Worm (Caenorhabditis elegans) whole organism, L4/young adult: ENCODE measurements around the gene T25B9.5.

ENCODE experiments used
- W03F9.2 ChIP-seq: fragments of 150-350 bp; optimal IDR thresholded peaks from 2 replicates; lab custom pipeline; 2014; ENCODE audit warnings: missing biosample characterization, missing genetic modification characterization
- dao-5 ChIP-seq: sonication (generic microtip); optimal IDR thresholded peaks from 2 replicates; lab custom pipeline; 2016; ENCODE audit warnings: missing genotype, missing genetic modification characterization, moderate library complexity, missing compliant biosample characterization
- him-1 ChIP-seq: sonication (generic microtip); optimal IDR thresholded peaks from 2 replicates; lab custom pipeline; 2016; ENCODE audit warnings: missing genotype, missing genetic modification reagents, missing genetic modification characterization, missing compliant biosample characterization

The T25B9.5 gene

ce11 chrIV:10754685-10755084 is at the start of gene T25B9.5:
T25B9.5 (minus strand) TSS chrIV:10754785.
- TF ChIP-seq W03F9.2 (tag; lab: Kevin White, UChicago) (no peak), dao-5 (tag; lab: Kevin White, UChicago) (no peak), him-1 (tag; lab: Kevin White, UChicago) (no peak)

ce11 chrIV:10803973-10804372 is 49.4 kb upstream of the T25B9.5 start:
- no peak for TF ChIP-seq dao-5 (tag; lab: Kevin White, UChicago)
- TF ChIP-seq W03F9.2 (tag; lab: Kevin White, UChicago), result no peak
- no peak for TF ChIP-seq him-1 (tag; lab: Kevin White, UChicago)

ce11 chrIV:10799354-10799753 is 44.8 kb upstream of the T25B9.5 start, which contains the start of gene zipt-2.1:
zipt-2.1 (plus strand) TSS chrIV:10799654.
- TF ChIP-seq dao-5 (tag; lab: Kevin White, UChicago), result no peak
- no peak for TF ChIP-seq him-1 (tag; lab: Kevin White, UChicago)

ce11 chrIV:10798604-10799003 is 44.0 kb upstream of the T25B9.5 start:
- TF ChIP-seq him-1 (tag; lab: Kevin White, UChicago) (no peak), dao-5 (tag; lab: Kevin White, UChicago) (no peak), W03F9.2 (tag; lab: Kevin White, UChicago) (no peak)

ce11 chrIV:10796707-10797106 is 42.1 kb upstream of the T25B9.5 start:
- TF ChIP-seq him-1 (tag; lab: Kevin White, UChicago) (no peak), dao-5 (tag; lab: Kevin White, UChicago) (no peak), W03F9.2 (tag; lab: Kevin White, UChicago) (no peak)

ce11 chrIV:10795678-10796077 is 41.1 kb upstream of the T25B9.5 start:
- TF ChIP-seq W03F9.2 (tag; lab: Kevin White, UChicago) (no peak), dao-5 (tag; lab: Kevin White, UChicago) (no peak)

- TF ChIP-seq him-1 (tag; lab: Kevin White, UChicago), result no peak
- no peak for TF ChIP-seq W03F9.2 (tag; lab: Kevin White, UChicago)
- TF ChIP-seq dao-5 (tag; lab: Kevin White, UChicago), result no peak
Observed at ce11 chrIV:10790353-10790752, 35.8 kb upstream of the T25B9.5 start, which contains the start of gene pept-2. pept-2 (plus strand) TSS chrIV:10790653.

ce11 chrIV:10786731-10787130 is 32.1 kb upstream of the T25B9.5 start, which contains the start of gene srd-7:
srd-7 (minus strand) TSS chrIV:10786831.
- no peak for TF ChIP-seq dao-5 (tag; lab: Kevin White, UChicago)
- no peak for TF ChIP-seq him-1 (tag; lab: Kevin White, UChicago)
- TF ChIP-seq W03F9.2 (tag; lab: Kevin White, UChicago), result no peak

ce11 chrIV:10784085-10784484 is 29.5 kb upstream of the T25B9.5 start:
- TF ChIP-seq dao-5 (tag; lab: Kevin White, UChicago) (no peak), W03F9.2 (tag; lab: Kevin White, UChicago) (no peak), him-1 (tag; lab: Kevin White, UChicago) (no peak)

ce11 chrIV:10782014-10782413 is 27.4 kb upstream of the T25B9.5 start:
- TF ChIP-seq dao-5 (tag; lab: Kevin White, UChicago) (no peak), W03F9.2 (tag; lab: Kevin White, UChicago) (no peak), him-1 (tag; lab: Kevin White, UChicago) (no peak)

ce11 chrIV:10781346-10781745 is 26.8 kb upstream of the T25B9.5 start:
- TF ChIP-seq dao-5 (tag; lab: Kevin White, UChicago), result no peak
- no peak for TF ChIP-seq W03F9.2 (tag; lab: Kevin White, UChicago)
- TF ChIP-seq him-1 (tag; lab: Kevin White, UChicago), result no peak

- TF ChIP-seq W03F9.2 (tag; lab: Kevin White, UChicago) (no peak), him-1 (tag; lab: Kevin White, UChicago) (no peak), dao-5 (tag; lab: Kevin White, UChicago) (no peak)
Observed at ce11 chrIV:10780583-10780982, 26.0 kb upstream of the T25B9.5 start, which contains the start of gene swt-3. swt-3 (minus strand) TSS chrIV:10780683.

- no peak for TF ChIP-seq him-1 (tag; lab: Kevin White, UChicago)
- no peak for TF ChIP-seq dao-5 (tag; lab: Kevin White, UChicago)
- TF ChIP-seq W03F9.2 (tag; lab: Kevin White, UChicago), result no peak
Observed at ce11 chrIV:10779328-10779727, 24.7 kb upstream of the T25B9.5 start.

- TF ChIP-seq dao-5 (tag; lab: Kevin White, UChicago) (no peak), him-1 (tag; lab: Kevin White, UChicago) (no peak), W03F9.2 (tag; lab: Kevin White, UChicago) (no peak)
Observed at ce11 chrIV:10778582-10778981, 24.0 kb upstream of the T25B9.5 start.
